Fruit fly (Drosophila melanogaster): ENCODE results near the gene Adck5.

DNA sequence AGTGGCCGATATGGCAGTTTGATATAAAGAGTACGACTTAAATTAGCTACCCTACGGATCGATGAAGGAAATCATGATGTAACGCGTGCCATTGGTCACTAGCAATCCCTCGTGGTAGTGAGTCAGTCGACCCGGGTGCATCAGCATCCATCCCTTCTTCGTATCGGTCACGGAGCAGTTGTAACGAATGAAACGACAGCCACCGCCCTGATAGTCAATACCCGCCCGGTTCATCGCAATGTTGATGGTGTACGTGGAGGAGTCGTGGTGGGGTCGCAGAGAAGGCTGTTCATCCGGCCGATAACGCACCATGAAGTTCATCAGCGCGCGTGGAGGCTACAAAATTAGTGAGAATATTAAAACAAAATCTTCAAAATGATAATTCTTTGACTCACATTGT lies 28.8 kb downstream of the Adck5 start:
- TF ChIP-seq insv (optimal IDR thresholded peaks at IDR 0.05) (no peak), Myc (optimal IDR thresholded peaks at IDR 0.05) (no peak), psq (optimal IDR thresholded peaks at IDR 0.05) (no peak), ttk (optimal IDR thresholded peaks at IDR 0.05) (no peak)

Data from Kc167 (cell line).